Fruit fly (Drosophila melanogaster) whole organism, prepupa: Measurements from ENCODE around the gene PGAP1.
A peak's percentile ranks its signal among the peaks of the same experiment; 100 is the strongest.

Source experiments
- CG10631 ChIP-seq: fragments of 200-800 bp; sonication (Bioruptor generic); optimal IDR thresholded peaks from 2 replicates; lab custom pipeline; 2016; ENCODE audit warnings: missing biosample characterization, missing genetic modification characterization
- CG11294 ChIP-seq: fragments of 200-800 bp; sonication (Bioruptor generic); IDR thresholded peaks from 2 replicates; pipeline ENCODE4 v1.3.6; 2022; ENCODE audit warnings: missing biosample characterization, missing genetic modification characterization
- CG11762 ChIP-seq: fragments of 200-800 bp; sonication (Bioruptor generic); optimal IDR thresholded peaks from 3 replicates; lab custom pipeline; 2016; ENCODE audit warnings: missing biosample characterization, missing genetic modification characterization; ENCODE audit not compliant: insufficient read depth
- CG11902 ChIP-seq: fragments of 200-800 bp; sonication (Bioruptor generic); optimal IDR thresholded peaks from 3 replicates; lab custom pipeline; 2016; ENCODE audit warnings: missing biosample characterization, missing genetic modification characterization
- CG1621 ChIP-seq: fragments of 200-800 bp; sonication (Bioruptor generic); optimal IDR thresholded peaks from 3 replicates; lab custom pipeline; 2018; ENCODE audit warnings: missing biosample characterization, mild to moderate bottlenecking, missing genetic modification characterization
- CG16779 ChIP-seq: fragments of 200-800 bp; sonication (Bioruptor generic); optimal IDR thresholded peaks from 3 replicates; lab custom pipeline; 2017; ENCODE audit warnings: missing biosample characterization, mild to moderate bottlenecking, missing genetic modification characterization
- CG3032 ChIP-seq: fragments of 200-800 bp; optimal IDR thresholded peaks from 2 replicates; lab custom pipeline; 2019; ENCODE audit warnings: missing biosample characterization, mild to moderate bottlenecking, missing genetic modification characterization, moderate library complexity
- CG31627 ChIP-seq: fragments of 200-800 bp; sonication (Bioruptor generic); optimal IDR thresholded peaks from 3 replicates; lab custom pipeline; 2016; ENCODE audit warnings: missing biosample characterization, missing genetic modification characterization
- CG32006 ChIP-seq: fragments of 200-800 bp; sonication (Bioruptor generic); optimal IDR thresholded peaks from 3 replicates; lab custom pipeline; 2017; ENCODE audit warnings: missing biosample characterization, mild to moderate bottlenecking, missing genetic modification characterization
- CG34406 ChIP-seq: fragments of 200-800 bp; sonication (Bioruptor generic); optimal IDR thresholded peaks from 3 replicates; lab custom pipeline; 2016; ENCODE audit warnings: missing biosample characterization, missing genetic modification characterization
- CG4318 ChIP-seq: fragments of 200-800 bp; sonication (Bioruptor generic); optimal IDR thresholded peaks from 3 replicates; lab custom pipeline; 2017; ENCODE audit warnings: missing biosample characterization, mild to moderate bottlenecking, missing genetic modification characterization
- CG6163 ChIP-seq: fragments of 200-800 bp; sonication (Bioruptor generic); IDR thresholded peaks from 3 replicates; pipeline ENCODE4 v1.3.6; 2022; ENCODE audit warnings: missing biosample characterization, missing genetic modification characterization
- CG6792 ChIP-seq: fragments of 200-800 bp; sonication (Bioruptor generic); optimal IDR thresholded peaks from 3 replicates; lab custom pipeline; 2016; ENCODE audit warnings: missing biosample characterization, missing genetic modification characterization
- CG6808 ChIP-seq: fragments of 200-800 bp; sonication (Bioruptor generic); optimal IDR thresholded peaks from 3 replicates; lab custom pipeline; 2017; ENCODE audit warnings: missing biosample characterization, missing genetic modification characterization, mild to moderate bottlenecking, moderate library complexity, missing genetic modification reagents
- CG6854 ChIP-seq: fragments of 200-800 bp; sonication (Bioruptor generic); optimal IDR thresholded peaks from 2 replicates; lab custom pipeline; 2017; ENCODE audit warnings: missing biosample characterization, mild to moderate bottlenecking, missing genetic modification characterization
- CG8119 ChIP-seq: fragments of 200-800 bp; sonication (Bioruptor generic); IDR thresholded peaks from 3 replicates; pipeline ENCODE4 v1.3.6; 2022; ENCODE audit warnings: missing biosample characterization, missing genetic modification characterization
- CG8632 ChIP-seq: fragments of 200-800 bp; sonication (Bioruptor generic); optimal IDR thresholded peaks from 3 replicates; lab custom pipeline; 2016; ENCODE audit warnings: missing biosample characterization, missing genetic modification characterization
- Eip75B ChIP-seq: fragments of 200-800 bp; sonication (Bioruptor generic); optimal IDR thresholded peaks from 3 replicates; lab custom pipeline; 2016; ENCODE audit warnings: missing biosample characterization, missing genetic modification characterization
- Eip78C ChIP-seq: fragments of 200-800 bp; sonication (Bioruptor generic); peaks from one replicate; lab custom pipeline; 2016; ENCODE audit warnings: missing biosample characterization, missing genetic modification characterization
- Eip93F ChIP-seq: fragments of 200-800 bp; sonication (Bioruptor generic); optimal IDR thresholded peaks from 2 replicates; lab custom pipeline; 2016; ENCODE audit warnings: missing biosample characterization, mild to moderate bottlenecking, missing genetic modification characterization
- Ets21C ChIP-seq: fragments of 200-800 bp; sonication (Bioruptor generic); optimal IDR thresholded peaks from 3 replicates; lab custom pipeline; 2016; ENCODE audit warnings: missing biosample characterization, missing genetic modification characterization
- Ets96B ChIP-seq: fragments of 200-800 bp; optimal IDR thresholded peaks from 2 replicates; lab custom pipeline; 2019; ENCODE audit warnings: missing biosample characterization, mild to moderate bottlenecking, missing genetic modification characterization, moderate library complexity
- Gug ChIP-seq: fragments of 200-800 bp; sonication (Bioruptor generic); IDR thresholded peaks from 2 replicates; pipeline ENCODE4 v1.3.6; 2022; ENCODE audit warnings: missing biosample characterization, missing genetic modification characterization
- Hr39 ChIP-seq: fragments of 200-800 bp; sonication (Bioruptor generic); optimal IDR thresholded peaks from 2 replicates; lab custom pipeline; 2016; ENCODE audit warnings: missing biosample characterization, missing genetic modification characterization
- Hr4 ChIP-seq: fragments of 200-800 bp; sonication (Bioruptor generic); optimal IDR thresholded peaks from 3 replicates; lab custom pipeline; 2016; ENCODE audit warnings: missing biosample characterization, missing genetic modification characterization
- OdsH ChIP-seq: fragments of 200-800 bp; sonication (Bioruptor generic); optimal IDR thresholded peaks from 3 replicates; lab custom pipeline; 2016; ENCODE audit warnings: missing biosample characterization, missing genetic modification characterization
- Smox ChIP-seq: fragments of 200-800 bp; sonication (Bioruptor generic); optimal IDR thresholded peaks from 3 replicates; lab custom pipeline; 2016; ENCODE audit warnings: missing biosample characterization, missing genetic modification characterization
- Sox14 ChIP-seq: fragments of 200-800 bp; sonication (Bioruptor generic); optimal IDR thresholded peaks from 3 replicates; lab custom pipeline; 2016; ENCODE audit warnings: missing biosample characterization, missing genetic modification characterization
- Sox15 ChIP-seq: fragments of 200-800 bp; sonication (Bioruptor generic); optimal IDR thresholded peaks from 3 replicates; lab custom pipeline; 2016; ENCODE audit warnings: missing biosample characterization, missing genetic modification characterization
- achi ChIP-seq: fragments of 200-800 bp; sonication (Bioruptor generic); optimal IDR thresholded peaks from 3 replicates; lab custom pipeline; 2016; ENCODE audit warnings: missing biosample characterization, missing genetic modification characterization
- acj6 ChIP-seq: fragments of 200-800 bp; sonication (Bioruptor generic); optimal IDR thresholded peaks from 3 replicates; lab custom pipeline; 2016; ENCODE audit warnings: missing biosample characterization, missing genetic modification characterization
- cyc ChIP-seq: fragments of 200-800 bp; sonication (Bioruptor generic); optimal IDR thresholded peaks from 3 replicates; lab custom pipeline; 2016; ENCODE audit warnings: missing biosample characterization, missing genetic modification characterization
- dac ChIP-seq: fragments of 200-800 bp; sonication (Bioruptor generic); optimal IDR thresholded peaks from 2 replicates; lab custom pipeline; 2017; ENCODE audit warnings: missing biosample characterization, mild to moderate bottlenecking, missing genetic modification characterization
- dsx ChIP-seq: fragments of 200-800 bp; optimal IDR thresholded peaks from 3 replicates; lab custom pipeline; 2019; ENCODE audit warnings: missing biosample characterization, mild to moderate bottlenecking, missing genetic modification characterization, moderate library complexity; ENCODE audit not compliant: poor library complexity, severe bottlenecking
- eg ChIP-seq: fragments of 200-800 bp; sonication (Bioruptor generic); IDR thresholded peaks from 3 replicates; pipeline ENCODE4 v1.3.6; 2022; ENCODE audit warnings: missing biosample characterization, missing genetic modification characterization
- esn ChIP-seq: fragments of 200-800 bp; sonication (Bioruptor generic); optimal IDR thresholded peaks from 2 replicates; lab custom pipeline; 2016; ENCODE audit warnings: missing biosample characterization, mild to moderate bottlenecking, missing genetic modification characterization, moderate library complexity
- fd59A ChIP-seq: fragments of 200-800 bp; sonication (Bioruptor generic); optimal IDR thresholded peaks from 2 replicates; lab custom pipeline; 2017; ENCODE audit warnings: missing biosample characterization, mild to moderate bottlenecking, missing genetic modification characterization, missing genetic modification reagents
- fd85E ChIP-seq: fragments of 200-800 bp; sonication (Bioruptor generic); optimal IDR thresholded peaks from 3 replicates; lab custom pipeline; 2016; ENCODE audit warnings: missing biosample characterization, missing genetic modification characterization
- fkh ChIP-seq: fragments of 200-800 bp; sonication (Bioruptor generic); optimal IDR thresholded peaks from 3 replicates; lab custom pipeline; 2017; ENCODE audit warnings: missing biosample characterization, mild to moderate bottlenecking, missing genetic modification characterization, moderate library complexity
- lz ChIP-seq: fragments of 200-800 bp; sonication (Bioruptor generic); optimal IDR thresholded peaks from 3 replicates; lab custom pipeline; 2016; ENCODE audit warnings: missing biosample characterization, missing genetic modification characterization
- pdm3 ChIP-seq: fragments of 200-800 bp; sonication (Bioruptor generic); optimal IDR thresholded peaks from 3 replicates; lab custom pipeline; 2016; ENCODE audit warnings: missing biosample characterization, missing genetic modification characterization
- salr ChIP-seq, 2 experiments: fragments of 200-800 bp; sonication (Bioruptor generic); optimal IDR thresholded peaks; 3 replicates each; lab custom pipeline; 2016 to 2018; ENCODE audit warnings: missing biosample characterization in 2 of 2, missing genetic modification characterization in 2 of 2, mild to moderate bottlenecking in 1 of 2
- ss ChIP-seq, 2 experiments: fragments of 200-800 bp; sonication (Bioruptor generic); optimal IDR thresholded peaks; 2 replicates in 1 of 2; 3 replicates in 1 of 2; lab custom pipeline; 2017 to 2018; ENCODE audit warnings: mild to moderate bottlenecking in 2 of 2, missing biosample characterization in 2 of 2, missing genetic modification characterization in 2 of 2, moderate library complexity in 1 of 2
- svp ChIP-seq: fragments of 200-800 bp; sonication (Bioruptor generic); peaks from one replicate; lab custom pipeline; 2016; ENCODE audit warnings: missing biosample characterization, missing genetic modification characterization
- topi ChIP-seq: fragments of 200-800 bp; sonication (Bioruptor generic); optimal IDR thresholded peaks from 3 replicates; lab custom pipeline; 2016; ENCODE audit warnings: missing biosample characterization, missing genetic modification characterization
- vri ChIP-seq: fragments of 200-800 bp; sonication (Bioruptor generic); optimal IDR thresholded peaks from 3 replicates; lab custom pipeline; 2016; ENCODE audit warnings: missing biosample characterization, mild to moderate bottlenecking, missing genetic modification characterization

PGAP1 gene

dm6 chrX:5689417-5690215 is at the start of gene PGAP1, which contains the start of gene cv:
TSS of gene PGAP1 (minus strand) at chrX:5689473.
TSS of gene cv (plus strand) at chrX:5690002.
- TF ChIP-seq salr (GFP tag; optimal IDR thresholded peaks at IDR 0.05; lab: Kevin White, UChicago) = no peak
- TF ChIP-seq OdsH (GFP tag; lab: Kevin White, UChicago) = no peak
- TF ChIP-seq Sox15 (GFP tag; lab: Kevin White, UChicago) = no peak
- TF ChIP-seq Eip93F (GFP tag; lab: Kevin White, UChicago) = no peak
- TF ChIP-seq Ets21C = peak; percentile 30
- peak; percentile 49 for TF ChIP-seq pdm3 (GFP tag; lab: Kevin White, UChicago)
- TF ChIP-seq CG31627 = peak; percentile 29
- TF ChIP-seq esn (GFP tag; lab: Kevin White, UChicago) = peak; percentile 61
- TF ChIP-seq topi (GFP tag; lab: Kevin White, UChicago) = no peak
- peak; percentile 42 for TF ChIP-seq acj6
- TF ChIP-seq CG6792 = peak; percentile 4
- TF ChIP-seq lz (GFP tag; lab: Kevin White, UChicago) = peak; percentile 58
- TF ChIP-seq CG6163 (GFP tag; lab: Robert Waterston, UW) = peak; percentile 19; the same call in 1 of the 3 replicates
- no peak for TF ChIP-seq Eip75B (GFP tag; lab: Kevin White, UChicago)
- TF ChIP-seq eg = 0 out of 3 replicates have a peak, but pooled peaks have one; percentile 4
- peak; percentile 36 for TF ChIP-seq CG3032 (tag; lab: Kevin White, UChicago)
- peak; percentile 13 for TF ChIP-seq cyc (GFP tag; lab: Kevin White, UChicago)
- TF ChIP-seq ss (GFP tag; optimal IDR thresholded peaks at IDR 0.05; lab: Kevin White, UChicago) = no peak
- peak; percentile 49 for TF ChIP-seq Hr39 (GFP tag; lab: Kevin White, UChicago)
- TF ChIP-seq Sox14 (GFP tag; lab: Kevin White, UChicago) = peak; percentile 55
- peak; percentile 70 for TF ChIP-seq Eip78C (GFP tag; lab: Kevin White, UChicago)
- TF ChIP-seq CG34406 (GFP tag; lab: Kevin White, UChicago) = peak; percentile 15
- TF ChIP-seq Hr4 (GFP tag; lab: Kevin White, UChicago) = peak; percentile 31
- no peak for TF ChIP-seq Ets96B (tag; lab: Kevin White, UChicago)
- TF ChIP-seq CG10631 = peak; percentile 18
- peak; percentile 35 for TF ChIP-seq CG32006 (GFP tag; lab: Kevin White, UChicago)

- TF ChIP-seq CG4318 (GFP tag; lab: Kevin White, UChicago) = no peak
- 0 out of 2 replicates have a peak, but pooled peaks have one; percentile 14 for TF ChIP-seq Gug (GFP tag; lab: Robert Waterston, UW)
- TF ChIP-seq CG6163 (GFP tag; lab: Robert Waterston, UW) = peak; percentile 32; the same call in 1 of the 3 replicates
- TF ChIP-seq Sox14 (GFP tag; lab: Kevin White, UChicago) = peak; percentile 9
- TF ChIP-seq CG1621 (tag; lab: Kevin White, UChicago) = no peak
- peak; percentile 32 for TF ChIP-seq vri (GFP tag; lab: Kevin White, UChicago)
- TF ChIP-seq fd59A (GFP tag; lab: Kevin White, UChicago) = no peak
- TF ChIP-seq achi (GFP tag; lab: Kevin White, UChicago) = no peak
- TF ChIP-seq CG11762 (GFP tag; lab: Kevin White, UChicago) = no peak
- TF ChIP-seq CG16779 (tag; lab: Kevin White, UChicago) = peak; percentile 56
- no peak for TF ChIP-seq CG32006 (GFP tag; lab: Kevin White, UChicago)
- no peak for TF ChIP-seq fd85E
- no peak for TF ChIP-seq CG11902 (GFP tag; lab: Kevin White, UChicago)
- TF ChIP-seq CG6808 (GFP tag; lab: Kevin White, UChicago) = no peak
- no peak for TF ChIP-seq acj6
- no peak for TF ChIP-seq CG3032 (tag; lab: Kevin White, UChicago)
- peak; percentile 45 for TF ChIP-seq topi (GFP tag; lab: Kevin White, UChicago)
- no peak for TF ChIP-seq dac
- peak; percentile 10 for TF ChIP-seq dsx (GFP tag; lab: Kevin White, UChicago)
- peak; percentile 26 for TF ChIP-seq CG31627
- TF ChIP-seq CG8632 (GFP tag; lab: Kevin White, UChicago) = no peak
- TF ChIP-seq Smox = peak; percentile 14
- peak; percentile 67 for TF ChIP-seq svp
- no peak; the same call in 2 of the 3 replicates for TF ChIP-seq CG8119 (GFP tag; lab: Robert Waterston, UW)
- peak; percentile 22 for TF ChIP-seq Hr39 (GFP tag; lab: Kevin White, UChicago)
- no peak for TF ChIP-seq fkh
- peak; percentile 63 for TF ChIP-seq CG6854 (GFP tag; lab: Kevin White, UChicago)
- TF ChIP-seq eg = peak; percentile 44; the same call in 1 of the 3 replicates
- peak; percentile 4 for TF ChIP-seq CG34406 (GFP tag; lab: Kevin White, UChicago)
- peak; percentile 16 to 31 for TF ChIP-seq ss (GFP tag; optimal IDR thresholded peaks at IDR 0.05; lab: Kevin White, UChicago)
- TF ChIP-seq Ets21C = peak; percentile 20
- TF ChIP-seq esn (GFP tag; lab: Kevin White, UChicago) = peak; percentile 47
- no peak for TF ChIP-seq CG11294 (GFP tag; lab: Robert Waterston, UW)
Observed at dm6 chrX:5737676-5738220, 48.5 kb upstream of the PGAP1 start, which contains the start of gene Snx27. TSS of gene Snx27 (minus strand) at chrX:5738031.
